Worm (Caenorhabditis elegans) whole organism, L3 larva: ENCODE results near the gene K08B12.1.

Experiments used
- R02D3.7 ChIP-seq: fragments of 150-350 bp; optimal IDR thresholded peaks from 2 replicates; lab custom pipeline; 2014; ENCODE audit warnings: missing biosample characterization, missing genetic modification characterization
- ZK546.5 ChIP-seq: sonication (generic microtip); optimal IDR thresholded peaks from 2 replicates; lab custom pipeline; 2017; ENCODE audit warnings: missing biosample characterization, missing genetic modification characterization
- aly-2 ChIP-seq: fragments of 150-350 bp; optimal IDR thresholded peaks from 2 replicates; lab custom pipeline; 2014; ENCODE audit warnings: missing biosample characterization, missing genetic modification characterization
- ama-1 ChIP-seq: fragments of 150-350 bp; optimal IDR thresholded peaks from 2 replicates; lab custom pipeline; 2018
- ceh-16 ChIP-seq: sonication (generic microtip); optimal IDR thresholded peaks from 2 replicates; lab custom pipeline; 2017; ENCODE audit warnings: missing biosample characterization, missing genetic modification characterization
- ceh-82 ChIP-seq: fragments of 150-350 bp; optimal IDR thresholded peaks from 2 replicates; lab custom pipeline; 2014; ENCODE audit warnings: missing biosample characterization, missing genetic modification characterization
- ceh-9 ChIP-seq: sonication (generic microtip); optimal IDR thresholded peaks from 2 replicates; lab custom pipeline; 2018; ENCODE audit warnings: missing biosample characterization, missing genetic modification characterization
- daf-12 ChIP-seq: fragments of 150-350 bp; optimal IDR thresholded peaks from 2 replicates; lab custom pipeline; 2014; ENCODE audit warnings: missing biosample characterization, missing genetic modification reagents, missing genetic modification characterization
- egl-27 ChIP-seq: sonication (generic microtip); optimal IDR thresholded peaks from 4 replicates; lab custom pipeline; 2017; ENCODE audit warnings: missing biosample characterization, missing genetic modification reagents, missing genetic modification characterization
- egl-5 ChIP-seq: fragments of 150-350 bp; optimal IDR thresholded peaks from 2 replicates; lab custom pipeline; 2017; ENCODE audit warnings: missing biosample characterization, missing genetic modification reagents, missing genetic modification characterization, inconsistent platforms
- elt-1 ChIP-seq: fragments of 150-350 bp; optimal IDR thresholded peaks from 2 replicates; lab custom pipeline; 2014; ENCODE audit warnings: missing biosample characterization, missing genetic modification characterization
- elt-2 ChIP-seq: sonication (generic microtip); optimal IDR thresholded peaks from 2 replicates; lab custom pipeline; 2016; ENCODE audit warnings: missing genetic modification reagents, mild to moderate bottlenecking, missing genetic modification characterization, missing compliant biosample characterization
- elt-3 ChIP-seq, 3 experiments: fragments of 150-350 bp in 1 of 3; sonication (generic microtip) in 2 of 3; optimal IDR thresholded peaks; 2 replicates in 2 of 3; 4 replicates in 1 of 3; lab custom pipeline; 2014 to 2017; ENCODE audit warnings: missing biosample characterization in 3 of 3, missing genetic modification characterization in 3 of 3
- eor-1 ChIP-seq, 2 experiments: fragments of 150-350 bp; optimal IDR thresholded peaks; 2 replicates each; lab custom pipeline; 2014 to 2018; ENCODE audit warnings: missing biosample characterization in 2 of 2, missing genetic modification characterization in 2 of 2
- fkh-10 ChIP-seq: sonication (generic microtip); optimal IDR thresholded peaks from 2 replicates; lab custom pipeline; 2017; ENCODE audit warnings: missing biosample characterization, missing genetic modification reagents, missing genetic modification characterization
- fkh-2 ChIP-seq: fragments of 150-350 bp; optimal IDR thresholded peaks from 2 replicates; lab custom pipeline; 2014; ENCODE audit warnings: missing biosample characterization, missing genetic modification reagents, missing genetic modification characterization
- fos-1 ChIP-seq: fragments of 150-350 bp; optimal IDR thresholded peaks from 2 replicates; lab custom pipeline; 2014; ENCODE audit warnings: missing biosample characterization, missing genetic modification characterization
- hmg-11 ChIP-seq: sonication (generic microtip); optimal IDR thresholded peaks from 2 replicates; lab custom pipeline; 2016; ENCODE audit warnings: missing genetic modification characterization, missing compliant biosample characterization
- jun-1 ChIP-seq: fragments of 150-350 bp; optimal IDR thresholded peaks from 2 replicates; lab custom pipeline; 2014; ENCODE audit warnings: missing biosample characterization, missing genetic modification reagents, missing genetic modification characterization
- lin-15B ChIP-seq: fragments of 150-350 bp; optimal IDR thresholded peaks from 2 replicates; lab custom pipeline; 2014; ENCODE audit warnings: missing biosample characterization, missing genetic modification characterization
- lin-39 ChIP-seq: fragments of 150-350 bp; optimal IDR thresholded peaks from 2 replicates; lab custom pipeline; 2018; ENCODE audit warnings: missing biosample characterization, missing genetic modification reagents, missing genetic modification characterization
- lsy-12 ChIP-seq: sonication (generic microtip); optimal IDR thresholded peaks from 2 replicates; lab custom pipeline; 2016; ENCODE audit warnings: mild to moderate bottlenecking, missing genetic modification characterization, missing compliant biosample characterization
- mdl-1 ChIP-seq: fragments of 150-350 bp; optimal IDR thresholded peaks from 2 replicates; lab custom pipeline; 2014; ENCODE audit warnings: missing biosample characterization, missing genetic modification characterization
- mml-1 ChIP-seq: fragments of 150-350 bp; sonication (generic microtip); optimal IDR thresholded peaks from 3 replicates; lab custom pipeline; 2014; ENCODE audit warnings: missing biosample characterization, missing genetic modification characterization
- nfya-1 ChIP-seq: sonication (generic microtip); optimal IDR thresholded peaks from 2 replicates; lab custom pipeline; 2017; ENCODE audit warnings: missing genetic modification characterization, mild to moderate bottlenecking, missing compliant biosample characterization, antibody characterized with exemption, moderate library complexity; ENCODE audit not compliant: insufficient read depth
- nhr-11 ChIP-seq: fragments of 150-350 bp; optimal IDR thresholded peaks from 2 replicates; lab custom pipeline; 2014; ENCODE audit warnings: missing biosample characterization, missing genetic modification characterization
- nhr-12 ChIP-seq: fragments of 150-350 bp; optimal IDR thresholded peaks from 2 replicates; lab custom pipeline; 2014; ENCODE audit warnings: missing biosample characterization, missing genetic modification characterization
- nhr-23 ChIP-seq: fragments of 150-350 bp; optimal IDR thresholded peaks from 2 replicates; lab custom pipeline; 2014; ENCODE audit warnings: missing biosample characterization, missing genetic modification reagents, missing genetic modification characterization
- nhr-237 ChIP-seq: fragments of 150-350 bp; optimal IDR thresholded peaks from 2 replicates; lab custom pipeline; 2014; ENCODE audit warnings: missing biosample characterization, missing genetic modification characterization
- nhr-25 ChIP-seq: sonication (generic microtip); optimal IDR thresholded peaks from 2 replicates; lab custom pipeline; 2017; ENCODE audit warnings: missing biosample characterization, missing genetic modification characterization
- nhr-28 ChIP-seq: fragments of 150-350 bp; optimal IDR thresholded peaks from 2 replicates; lab custom pipeline; 2014; ENCODE audit warnings: missing biosample characterization, missing genetic modification characterization
- nhr-43 ChIP-seq: sonication (generic microtip); optimal IDR thresholded peaks from 2 replicates; lab custom pipeline; 2016; ENCODE audit warnings: mild to moderate bottlenecking, missing genetic modification characterization, missing compliant biosample characterization; ENCODE audit not compliant: poor library complexity, severe bottlenecking
- nhr-67 ChIP-seq: fragments of 150-350 bp; optimal IDR thresholded peaks from 2 replicates; lab custom pipeline; 2014; ENCODE audit warnings: missing biosample characterization, missing genetic modification characterization
- nhr-76 ChIP-seq: fragments of 150-350 bp; sonication (generic microtip); optimal IDR thresholded peaks from 5 replicates; lab custom pipeline; 2014; ENCODE audit warnings: missing biosample characterization, missing genetic modification characterization
- nhr-77 ChIP-seq: fragments of 150-350 bp; optimal IDR thresholded peaks from 2 replicates; lab custom pipeline; 2014; ENCODE audit warnings: missing biosample characterization, missing genetic modification characterization
- pha-4 ChIP-seq: fragments of 150-350 bp; optimal IDR thresholded peaks from 2 replicates; lab custom pipeline; 2014; ENCODE audit warnings: missing biosample characterization, missing genetic modification reagents, missing genetic modification characterization
- pqm-1 ChIP-seq: fragments of 150-350 bp; optimal IDR thresholded peaks from 2 replicates; lab custom pipeline; 2017; ENCODE audit warnings: missing biosample characterization, missing genetic modification characterization, inconsistent platforms
- sea-2 ChIP-seq: fragments of 150-350 bp; sonication (generic microtip); optimal IDR thresholded peaks from 4 replicates; lab custom pipeline; 2014; ENCODE audit warnings: missing biosample characterization, missing genetic modification reagents, missing genetic modification characterization
- skn-1 ChIP-seq: fragments of 150-350 bp; optimal IDR thresholded peaks from 2 replicates; lab custom pipeline; 2014; ENCODE audit warnings: missing biosample characterization, missing genetic modification characterization
- snpc-4 ChIP-seq: fragments of 150-350 bp; optimal IDR thresholded peaks from 2 replicates; lab custom pipeline; 2014; ENCODE audit warnings: missing biosample characterization, missing genetic modification characterization
- tbx-2 ChIP-seq: sonication (generic microtip); optimal IDR thresholded peaks from 2 replicates; lab custom pipeline; 2016; ENCODE audit warnings: mild to moderate bottlenecking, missing genetic modification characterization, missing compliant biosample characterization
- unc-62 ChIP-seq: fragments of 150-350 bp; sonication (generic microtip); optimal IDR thresholded peaks from 4 replicates; lab custom pipeline; 2014; ENCODE audit warnings: missing biosample characterization, missing genetic modification reagents, missing genetic modification characterization
- zag-1 ChIP-seq: fragments of 150-350 bp; optimal IDR thresholded peaks from 2 replicates; lab custom pipeline; 2014; ENCODE audit warnings: missing biosample characterization, missing genetic modification characterization
- ztf-11 ChIP-seq: fragments of 150-350 bp; optimal IDR thresholded peaks from 2 replicates; lab custom pipeline; 2014; ENCODE audit warnings: missing biosample characterization, missing genetic modification characterization
- ztf-4 ChIP-seq: fragments of 150-350 bp; optimal IDR thresholded peaks from 2 replicates; lab custom pipeline; 2014; ENCODE audit warnings: missing biosample characterization, missing genetic modification characterization

Gene K08B12.1

ce11 chrV:6243260-6243659 lies 15.9 kb upstream of the K08B12.1 start:
- TF ChIP-seq nhr-11, result no peak
- TF ChIP-seq sea-2 (GFP tag; lab: Kevin White, UChicago), result no peak
- no peak for TF ChIP-seq aly-2 (tag; lab: Kevin White, UChicago)
- peak; percentile 70 for TF ChIP-seq nhr-43 (tag; lab: Kevin White, UChicago)
- TF ChIP-seq fkh-10 (GFP tag; lab: Kevin White, UChicago), result no peak
- TF ChIP-seq nfya-1 (tag; lab: Kevin White, UChicago), result peak; percentile 25
- TF ChIP-seq nhr-23 (tag; lab: Kevin White, UChicago), result no peak
- no peak for TF ChIP-seq nhr-77
- TF ChIP-seq egl-5 (tag; lab: Kevin White, UChicago), result no peak
- TF ChIP-seq ZK546.5 (tag; lab: Kevin White, UChicago), result no peak
- TF ChIP-seq pqm-1, result peak; percentile 75
- TF ChIP-seq elt-2, result peak; percentile 91
- no peak for TF ChIP-seq ztf-4 (tag; lab: Kevin White, UChicago)
- peak; percentile 50 for TF ChIP-seq jun-1 (tag; lab: Kevin White, UChicago)
- TF ChIP-seq elt-3 (tag; optimal IDR thresholded peaks at IDR 0.05; lab: Kevin White, UChicago), result peak in 1 of 3 experiments; percentile 47
- no peak for TF ChIP-seq R02D3.7 (tag; lab: Kevin White, UChicago)
- no peak for TF ChIP-seq skn-1 (tag; lab: Kevin White, UChicago)
- no peak for TF ChIP-seq ceh-16
- no peak for TF ChIP-seq ztf-11
- no peak for TF ChIP-seq ama-1 (lab: Kevin White, UChicago)

ce11 chrV:6244631-6245030 lies 14.5 kb upstream of the K08B12.1 start:
- TF ChIP-seq hmg-11 (peak; percentile 48), pqm-1 (peak; percentile 29), pha-4 (tag; lab: Kevin White, UChicago) (peak; percentile 10), nfya-1 (tag; lab: Kevin White, UChicago) (peak; percentile 30), nhr-11 (peak; percentile 85), egl-5 (tag; lab: Kevin White, UChicago) (peak; percentile 4), aly-2 (tag; lab: Kevin White, UChicago) (no peak), ztf-11 (no peak)

ce11 chrV:6246454-6246981 lies 12.6 kb upstream of the K08B12.1 start, which contains the start of gene dmd-7:
TSS of gene dmd-7 (plus strand) at chrV:6246931.
- TF ChIP-seq lsy-12, result peak; percentile 79
- no peak for TF ChIP-seq nhr-12 (tag; lab: Kevin White, UChicago)
- TF ChIP-seq fkh-10 (GFP tag; lab: Kevin White, UChicago), result no peak
- TF ChIP-seq zag-1, result no peak
- TF ChIP-seq R02D3.7 (tag; lab: Kevin White, UChicago), result peak; percentile 76
- no peak for TF ChIP-seq ceh-9 (tag; lab: Kevin White, UChicago)
- no peak for TF ChIP-seq nhr-237 (tag; lab: Kevin White, UChicago)
- no peak for TF ChIP-seq ztf-11
- peak; percentile 84 for TF ChIP-seq nfya-1 (tag; lab: Kevin White, UChicago)
- TF ChIP-seq daf-12, result no peak
- peak; percentile 67 for TF ChIP-seq hmg-11
- TF ChIP-seq nhr-76 (tag; lab: Kevin White, UChicago), result no peak
- peak; percentile 60 to 90 (median 85) for TF ChIP-seq elt-3 (tag; optimal IDR thresholded peaks at IDR 0.05; lab: Kevin White, UChicago)
- TF ChIP-seq ceh-16, result no peak
- TF ChIP-seq fos-1 (tag; lab: Kevin White, UChicago), result no peak
- TF ChIP-seq pqm-1, result peak; percentile 86
- TF ChIP-seq unc-62 (GFP tag; lab: Kevin White, UChicago), result peak; percentile 78
- peak; percentile 96 for TF ChIP-seq pha-4 (tag; lab: Kevin White, UChicago)
- TF ChIP-seq egl-5 (tag; lab: Kevin White, UChicago), result peak; percentile 6
- TF ChIP-seq nhr-77, result no peak
- TF ChIP-seq elt-1 (tag; lab: Kevin White, UChicago), result peak; percentile 44
- TF ChIP-seq tbx-2 (tag; lab: Kevin White, UChicago), result peak; percentile 89
- peak; percentile 53 for TF ChIP-seq ztf-4 (tag; lab: Kevin White, UChicago)
- TF ChIP-seq ZK546.5 (tag; lab: Kevin White, UChicago), result no peak
- no peak for TF ChIP-seq mml-1 (tag; lab: Kevin White, UChicago)
- TF ChIP-seq mdl-1 (tag; lab: Kevin White, UChicago), result peak; percentile 76
- no peak for TF ChIP-seq eor-1 (tag; optimal IDR thresholded peaks at IDR 0.05; lab: Kevin White, UChicago)
- TF ChIP-seq nhr-67 (tag; lab: Kevin White, UChicago), result no peak
- TF ChIP-seq nhr-43 (tag; lab: Kevin White, UChicago), result peak; percentile 98
- peak; percentile 34 for TF ChIP-seq skn-1 (tag; lab: Kevin White, UChicago)
- TF ChIP-seq elt-2, result peak; percentile 62
- TF ChIP-seq ceh-82, result peak; percentile 70
- TF ChIP-seq lin-15B (tag; lab: Kevin White, UChicago), result peak; percentile 21
- no peak for TF ChIP-seq aly-2 (tag; lab: Kevin White, UChicago)
- TF ChIP-seq jun-1 (tag; lab: Kevin White, UChicago), result peak; percentile 76
- peak; percentile 23 for TF ChIP-seq nhr-28 (tag; lab: Kevin White, UChicago)
- no peak for TF ChIP-seq fkh-2 (tag; lab: Kevin White, UChicago)
- TF ChIP-seq nhr-25 (tag; lab: Kevin White, UChicago), result peak; percentile 96
- peak; percentile 48 for TF ChIP-seq nhr-11
- TF ChIP-seq lin-39, result peak; percentile 88
- TF ChIP-seq snpc-4, result peak; percentile 21
- peak; percentile 51 for TF ChIP-seq sea-2 (GFP tag; lab: Kevin White, UChicago)
- peak; percentile 96 for TF ChIP-seq nhr-23 (tag; lab: Kevin White, UChicago)
- TF ChIP-seq egl-27 (tag; lab: Kevin White, UChicago), result peak; percentile 85
- TF ChIP-seq ama-1 (lab: Kevin White, UChicago), result no peak
